Worm (Caenorhabditis elegans) whole organism, L2 larva: ENCODE measurements around the gene gpdh-2.

Experiments used
- C34F6.9 ChIP-seq: fragments of 150-350 bp; optimal IDR thresholded peaks from 2 replicates; lab custom pipeline; 2014; ENCODE audit warnings: missing biosample characterization, missing genetic modification characterization
- R02D3.7 ChIP-seq: fragments of 150-350 bp; optimal IDR thresholded peaks from 2 replicates; lab custom pipeline; 2014; ENCODE audit warnings: missing biosample characterization, missing genetic modification characterization
- ZK546.5 ChIP-seq: sonication (generic microtip); optimal IDR thresholded peaks from 2 replicates; lab custom pipeline; 2017; ENCODE audit warnings: missing biosample characterization, missing genetic modification characterization
- ama-1 ChIP-seq: fragments of 150-350 bp; optimal IDR thresholded peaks from 2 replicates; lab custom pipeline; 2018; ENCODE audit warnings: inconsistent platforms
- dmd-4 ChIP-seq: sonication (generic microtip); optimal IDR thresholded peaks from 2 replicates; lab custom pipeline; 2017; ENCODE audit warnings: missing biosample characterization, missing genetic modification characterization
- egl-27 ChIP-seq: sonication (generic microtip); optimal IDR thresholded peaks from 3 replicates; lab custom pipeline; 2017; ENCODE audit warnings: missing biosample characterization, missing genetic modification reagents, missing genetic modification characterization
- elt-3 ChIP-seq: sonication (generic microtip); optimal IDR thresholded peaks from 2 replicates; lab custom pipeline; 2017; ENCODE audit warnings: missing biosample characterization, missing genetic modification characterization
- lin-39 ChIP-seq: fragments of 150-350 bp; optimal IDR thresholded peaks from 2 replicates; lab custom pipeline; 2014; ENCODE audit warnings: missing biosample characterization, missing genetic modification reagents, missing genetic modification characterization
- mbf-1 ChIP-seq: sonication (generic microtip); optimal IDR thresholded peaks from 2 replicates; lab custom pipeline; 2017; ENCODE audit warnings: missing biosample characterization, missing genetic modification characterization
- nhr-25 ChIP-seq: fragments of 150-350 bp; sonication (generic microtip); optimal IDR thresholded peaks from 3 replicates; lab custom pipeline; 2014; ENCODE audit warnings: missing biosample characterization, missing genetic modification characterization
- unc-39 ChIP-seq: fragments of 150-350 bp; optimal IDR thresholded peaks from 2 replicates; lab custom pipeline; 2014; ENCODE audit warnings: missing biosample characterization, missing genetic modification characterization
- ztf-11 ChIP-seq: sonication (generic microtip); optimal IDR thresholded peaks from 2 replicates; lab custom pipeline; 2017; ENCODE audit warnings: missing biosample characterization, missing genetic modification characterization

DNA sequence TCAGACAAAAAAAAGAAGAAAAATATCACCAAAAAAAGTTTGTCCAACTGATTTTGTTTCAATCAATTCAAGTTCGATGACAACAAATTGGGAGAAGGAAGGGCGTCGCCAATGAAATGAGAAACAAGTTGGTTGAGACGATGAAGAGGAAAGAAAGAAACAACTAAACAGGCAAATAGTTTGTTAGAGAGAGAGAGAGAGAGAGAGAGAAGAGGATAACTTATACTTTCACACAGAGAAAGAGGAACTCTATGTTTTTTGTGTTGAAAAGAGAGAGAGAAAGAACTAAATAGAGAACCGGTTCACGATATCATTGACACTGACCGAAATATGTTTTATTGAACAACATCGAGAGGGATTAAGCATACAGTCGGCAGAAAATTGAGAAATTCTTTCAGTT is 48.6 kb upstream of the gpdh-2 start:
- TF ChIP-seq egl-27 (tag; lab: Kevin White, UChicago) (no peak), dmd-4 (no peak), nhr-25 (peak; percentile 31), lin-39 (tag; lab: Kevin White, UChicago) (no peak), unc-39 (tag; lab: Kevin White, UChicago) (no peak), R02D3.7 (tag; lab: Kevin White, UChicago) (no peak), ztf-11 (no peak), ama-1 (lab: Kevin White, UChicago) (no peak), elt-3 (no peak), ZK546.5 (tag; lab: Kevin White, UChicago) (no peak), mbf-1 (no peak), C34F6.9 (tag; lab: Kevin White, UChicago) (no peak)
